Fruit fly (Drosophila melanogaster) S2 (cell line): Measurements from ENCODE around the gene CG2574.

Source experiments
- CG8478 ChIP-seq: fragments of >200 bp; optimal IDR thresholded peaks from 2 replicates; lab custom pipeline; 2018
- CTCF ChIP-seq, 2 experiments: fragments of >200 bp; optimal IDR thresholded peaks; 2 replicates each; lab custom pipeline; 2018

DNA sequence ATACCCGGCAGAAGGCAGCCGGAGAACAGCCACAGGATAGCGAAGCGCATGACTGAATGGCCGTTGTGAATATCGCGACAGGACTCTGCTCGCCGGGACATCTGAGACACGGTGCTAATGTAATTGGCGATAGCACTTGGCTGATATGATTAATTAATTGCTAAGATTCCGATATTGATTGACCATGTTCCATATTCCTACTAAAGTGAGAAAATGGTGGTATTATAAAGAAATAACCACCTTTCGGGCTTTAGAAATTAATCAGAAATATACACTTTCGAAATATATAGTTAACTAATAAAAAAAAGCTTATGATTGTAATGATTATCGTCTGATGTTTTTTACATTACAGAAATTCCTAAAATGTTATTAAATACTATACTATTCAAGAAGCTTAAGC is 31.0 kb upstream of the CG2574 start, which contains the start of gene Ir11a:
- TF ChIP-seq CTCF (optimal IDR thresholded peaks at IDR 0.05; lab: Kevin White, UChicago): no peak
- TF ChIP-seq CG8478 (lab: Kevin White, UChicago): no peak
